Worm (Caenorhabditis elegans) whole organism, young adult: ENCODE data around the gene asps-1.

Experiments used
- B0019.2 ChIP-seq: fragments of 200-800 bp; sonication (Bioruptor generic); conservative IDR thresholded peaks from 2 replicates; pipeline ENCODE4 v1.3.6; 2022; ENCODE audit warnings: missing genetic modification reagents, missing genetic modification characterization, missing compliant biosample characterization
- F10E7.11 ChIP-seq: sonication (generic microtip); optimal IDR thresholded peaks from 2 replicates; lab custom pipeline; 2017; ENCODE audit warnings: mild to moderate bottlenecking, missing genetic modification characterization, moderate library complexity, missing compliant biosample characterization
- F22D6.2 ChIP-seq: sonication (generic microtip); optimal IDR thresholded peaks from 2 replicates; lab custom pipeline; 2016; ENCODE audit warnings: mild to moderate bottlenecking, missing genetic modification characterization, missing compliant biosample characterization
- F55B11.4 ChIP-seq: sonication (generic microtip); optimal IDR thresholded peaks from 2 replicates; lab custom pipeline; 2016; ENCODE audit warnings: missing compliant biosample characterization, missing genetic modification characterization, borderline replicate concordance; ENCODE audit not compliant: insufficient read depth
- Y53F4B.3 ChIP-seq: fragments of 200-800 bp; sonication (Bioruptor generic); IDR thresholded peaks from 2 replicates; pipeline ENCODE4 v1.3.6; 2022; ENCODE audit warnings: missing genetic modification reagents, missing genetic modification characterization, missing compliant biosample characterization
- Y56A3A.18 ChIP-seq: fragments of 200-800 bp; sonication (Bioruptor generic); IDR thresholded peaks from 2 replicates; pipeline ENCODE4 v1.3.6; 2022; ENCODE audit warnings: missing genetic modification reagents, missing genetic modification characterization, missing compliant biosample characterization
- Y67H2A.10 ChIP-seq: fragments of 200-800 bp; sonication (Bioruptor generic); conservative IDR thresholded peaks from 2 replicates; pipeline ENCODE4 v1.3.6; 2022; ENCODE audit warnings: missing genetic modification reagents, missing genetic modification characterization, missing compliant biosample characterization
- akir-1 ChIP-seq: fragments of 200-800 bp; sonication (Bioruptor generic); optimal IDR thresholded peaks from 2 replicates; lab custom pipeline; 2018; ENCODE audit warnings: mild to moderate bottlenecking, missing genetic modification characterization, moderate library complexity, missing compliant biosample characterization
- ama-1 ChIP-seq, 3 experiments: fragments of 150-350 bp in 1 of 3; sonication (generic microtip) in 2 of 3; optimal IDR thresholded peaks; 2 replicates each; lab custom pipeline; 2014 to 2018; ENCODE audit warnings: missing biosample characterization in 2 of 3, missing genetic modification characterization in 2 of 3, missing genetic modification reagents in 2 of 3
- atf-7 ChIP-seq: sonication (generic microtip); optimal IDR thresholded peaks from 2 replicates; lab custom pipeline; 2017; ENCODE audit warnings: mild to moderate bottlenecking, missing genetic modification characterization, missing compliant biosample characterization
- attf-3 ChIP-seq: fragments of 200-800 bp; sonication (Bioruptor generic); conservative IDR thresholded peaks from 2 replicates; pipeline ENCODE4 v1.3.6; 2022; ENCODE audit warnings: missing genetic modification reagents, missing genetic modification characterization, missing compliant biosample characterization
- bed-2 ChIP-seq: fragments of 200-800 bp; sonication (Bioruptor generic); IDR thresholded peaks from 2 replicates; pipeline ENCODE4 v1.3.6; 2022; ENCODE audit warnings: missing genetic modification reagents, missing genetic modification characterization, missing compliant biosample characterization
- ccch-3 ChIP-seq: fragments of 200-800 bp; sonication (Bioruptor generic); optimal IDR thresholded peaks from 2 replicates; lab custom pipeline; 2018; ENCODE audit warnings: mild to moderate bottlenecking, missing genetic modification characterization, missing compliant biosample characterization
- cebp-1 ChIP-seq, 2 experiments: fragments of 200-800 bp in 1 of 2; sonication (Bioruptor generic) in 1 of 2; sonication (generic microtip) in 1 of 2; IDR thresholded peaks in 1 of 2; optimal IDR thresholded peaks in 1 of 2; 2 replicates each; pipeline versions ENCODE4 v1.3.6 to Lab custom; 2017 to 2022; ENCODE audit warnings: missing compliant biosample characterization in 2 of 2, missing genetic modification characterization in 2 of 2, mild to moderate bottlenecking in 1 of 2, missing genetic modification reagents in 1 of 2, moderate library complexity in 1 of 2
- cebp-2 ChIP-seq: fragments of 200-800 bp; sonication (Bioruptor generic); IDR thresholded peaks from 2 replicates; pipeline ENCODE4 v1.3.6; 2022; ENCODE audit warnings: missing genetic modification characterization, missing compliant biosample characterization
- ceh-27 ChIP-seq: fragments of 200-800 bp; sonication (Bioruptor generic); optimal IDR thresholded peaks from 2 replicates; lab custom pipeline; 2018; ENCODE audit warnings: mild to moderate bottlenecking, missing genetic modification characterization, moderate library complexity, missing compliant biosample characterization
- chd-7 ChIP-seq: sonication (generic microtip); optimal IDR thresholded peaks from 2 replicates; lab custom pipeline; 2016; ENCODE audit warnings: mild to moderate bottlenecking, missing genetic modification characterization, moderate library complexity, missing compliant biosample characterization
- dox-1 ChIP-seq: fragments of 200-800 bp; sonication (Bioruptor generic); IDR thresholded peaks from 2 replicates; pipeline ENCODE4 v1.3.6; 2022; ENCODE audit warnings: missing genetic modification reagents, missing genetic modification characterization, missing compliant biosample characterization
- dpff-1 ChIP-seq: sonication (generic microtip); optimal IDR thresholded peaks from 2 replicates; lab custom pipeline; 2017; ENCODE audit warnings: mild to moderate bottlenecking, missing genetic modification characterization, missing compliant biosample characterization
- dpl-1 ChIP-seq: fragments of 150-350 bp; optimal IDR thresholded peaks from 2 replicates; lab custom pipeline; 2014; ENCODE audit warnings: missing biosample characterization, missing genetic modification reagents, missing genetic modification characterization
- ets-4 ChIP-seq: fragments of 200-800 bp; sonication (Bioruptor generic); optimal IDR thresholded peaks from 2 replicates; lab custom pipeline; 2018; ENCODE audit warnings: mild to moderate bottlenecking, missing genetic modification characterization, missing compliant biosample characterization
- hlh-12 ChIP-seq: sonication (generic microtip); optimal IDR thresholded peaks from 2 replicates; lab custom pipeline; 2016; ENCODE audit warnings: missing genetic modification characterization, missing compliant biosample characterization
- hmg-1.2 ChIP-seq: fragments of 200-800 bp; sonication (Bioruptor generic); IDR thresholded peaks from 2 replicates; pipeline ENCODE4 v1.3.6; 2022; ENCODE audit warnings: missing genetic modification reagents, missing genetic modification characterization, missing compliant biosample characterization
- hrde-1 ChIP-seq: sonication (generic microtip); optimal IDR thresholded peaks from 2 replicates; lab custom pipeline; 2016; ENCODE audit warnings: missing genetic modification characterization, mild to moderate bottlenecking, missing compliant biosample characterization, moderate library complexity, missing genotype, missing genetic modification reagents, borderline replicate concordance
- hsf-1 ChIP-seq: fragments of 200-800 bp; sonication (Bioruptor generic); IDR thresholded peaks from 2 replicates; pipeline ENCODE4 v1.3.6; 2022; ENCODE audit warnings: missing genetic modification reagents, missing genetic modification characterization, missing compliant biosample characterization
- let-607 ChIP-seq, 2 experiments: fragments of 200-800 bp in 1 of 2; sonication (Bioruptor generic) in 1 of 2; sonication (generic microtip) in 1 of 2; optimal IDR thresholded peaks; 2 replicates each; lab custom pipeline; 2016 to 2018; ENCODE audit warnings: mild to moderate bottlenecking in 2 of 2, missing compliant biosample characterization in 2 of 2, missing genetic modification characterization in 2 of 2, moderate library complexity in 2 of 2, missing genotype in 1 of 2
- lin-35 ChIP-seq, 3 experiments: fragments of 150-350 bp in 2 of 3; sonication (generic microtip) in 1 of 3; optimal IDR thresholded peaks; 2 replicates each; lab custom pipeline; 2014 to 2018; ENCODE audit warnings: missing biosample characterization in 3 of 3, missing genetic modification characterization in 3 of 3, missing genetic modification reagents in 3 of 3
- lin-54 ChIP-seq: fragments of 200-800 bp; sonication (Bioruptor generic); optimal IDR thresholded peaks from 2 replicates; lab custom pipeline; 2018; ENCODE audit warnings: mild to moderate bottlenecking, missing genetic modification characterization, missing compliant biosample characterization
- lir-1 ChIP-seq: fragments of 200-800 bp; sonication (Bioruptor generic); conservative IDR thresholded peaks from 2 replicates; pipeline ENCODE4 v1.3.6; 2022; ENCODE audit warnings: missing genetic modification reagents, missing genetic modification characterization, missing compliant biosample characterization
- madf-10 ChIP-seq: sonication (generic microtip); optimal IDR thresholded peaks from 2 replicates; lab custom pipeline; 2016; ENCODE audit warnings: mild to moderate bottlenecking, missing genetic modification characterization, missing compliant biosample characterization
- madf-6 ChIP-seq: fragments of 200-800 bp; sonication (Bioruptor generic); IDR thresholded peaks from 2 replicates; pipeline ENCODE4 v1.3.6; 2022; ENCODE audit warnings: missing genetic modification reagents, missing genetic modification characterization, missing compliant biosample characterization
- mcd-1 ChIP-seq: fragments of 200-800 bp; sonication (Bioruptor generic); IDR thresholded peaks from 2 replicates; pipeline ENCODE4 v1.3.6; 2022; ENCODE audit warnings: missing genetic modification reagents, missing genetic modification characterization, missing compliant biosample characterization
- mes-4 ChIP-seq: sonication (generic microtip); optimal IDR thresholded peaks from 2 replicates; lab custom pipeline; 2016; ENCODE audit warnings: missing genotype, missing genetic modification characterization, missing compliant biosample characterization
- nfyb-1 ChIP-seq: fragments of 200-800 bp; sonication (Bioruptor generic); IDR thresholded peaks from 2 replicates; pipeline ENCODE4 v1.3.6; 2022; ENCODE audit warnings: missing genetic modification reagents, missing genetic modification characterization, missing compliant biosample characterization
- nhr-179 ChIP-seq: sonication (generic microtip); optimal IDR thresholded peaks from 2 replicates; lab custom pipeline; 2016; ENCODE audit warnings: mild to moderate bottlenecking, missing genetic modification characterization, missing compliant biosample characterization
- nhr-90 ChIP-seq: sonication (generic microtip); optimal IDR thresholded peaks from 2 replicates; lab custom pipeline; 2016; ENCODE audit warnings: missing genotype, mild to moderate bottlenecking, missing genetic modification characterization, missing compliant biosample characterization
- pbrm-1 ChIP-seq: fragments of 200-800 bp; sonication (Bioruptor generic); IDR thresholded peaks from 2 replicates; pipeline ENCODE4 v1.3.6; 2022; ENCODE audit warnings: missing genetic modification reagents, missing genetic modification characterization, missing compliant biosample characterization
- sdz-38 ChIP-seq: sonication (generic microtip); optimal IDR thresholded peaks from 2 replicates; lab custom pipeline; 2016; ENCODE audit warnings: missing genotype, missing genetic modification characterization, missing compliant biosample characterization
- sea-2 ChIP-seq: fragments of 200-800 bp; sonication (Bioruptor generic); IDR thresholded peaks from 2 replicates; pipeline ENCODE4 v1.3.6; 2022; ENCODE audit warnings: missing genetic modification characterization, missing compliant biosample characterization
- snpc-1.3 ChIP-seq: sonication (generic microtip); optimal IDR thresholded peaks from 2 replicates; lab custom pipeline; 2017; ENCODE audit warnings: missing genetic modification characterization, mild to moderate bottlenecking, missing compliant biosample characterization, antibody characterized with exemption, moderate library complexity, missing genotype, missing genetic modification reagents; ENCODE audit not compliant: insufficient read depth
- snpc-3.4 ChIP-seq: sonication (generic microtip); optimal IDR thresholded peaks from 2 replicates; lab custom pipeline; 2017; ENCODE audit warnings: missing genetic modification characterization, mild to moderate bottlenecking, missing compliant biosample characterization, antibody characterized with exemption, moderate library complexity, missing genotype, missing genetic modification reagents
- tbp1 ChIP-seq: fragments of 200-800 bp; sonication (Bioruptor generic); optimal IDR thresholded peaks from 2 replicates; lab custom pipeline; 2018; ENCODE audit warnings: mild to moderate bottlenecking, missing genetic modification characterization, missing compliant biosample characterization
- unc-130 ChIP-seq: sonication (generic microtip); optimal IDR thresholded peaks from 2 replicates; lab custom pipeline; 2016; ENCODE audit warnings: missing genetic modification reagents, missing genetic modification characterization, missing compliant biosample characterization
- xnd-1 ChIP-seq: sonication (generic microtip); optimal IDR thresholded peaks from 2 replicates; lab custom pipeline; 2016; ENCODE audit warnings: missing genotype, missing genetic modification reagents, missing genetic modification characterization, missing compliant biosample characterization
- zfh-2 ChIP-seq: fragments of 200-800 bp; sonication (Bioruptor generic); conservative IDR thresholded peaks from 2 replicates; pipeline ENCODE4 v1.3.6; 2022; ENCODE audit warnings: missing genetic modification reagents, missing genetic modification characterization, missing compliant biosample characterization
- ztf-22 ChIP-seq: fragments of 200-800 bp; sonication (Bioruptor generic); optimal IDR thresholded peaks from 2 replicates; lab custom pipeline; 2018; ENCODE audit warnings: mild to moderate bottlenecking, missing genetic modification characterization, moderate library complexity, missing compliant biosample characterization
- ztf-26 ChIP-seq: sonication (generic microtip); optimal IDR thresholded peaks from 2 replicates; lab custom pipeline; 2017; ENCODE audit warnings: missing genetic modification characterization, missing compliant biosample characterization
- ztf-28 ChIP-seq: fragments of 200-800 bp; sonication (Bioruptor generic); IDR thresholded peaks from 2 replicates; pipeline ENCODE4 v1.3.6; 2022; ENCODE audit warnings: missing genetic modification reagents, missing genetic modification characterization, missing compliant biosample characterization

Gene asps-1

DNA sequence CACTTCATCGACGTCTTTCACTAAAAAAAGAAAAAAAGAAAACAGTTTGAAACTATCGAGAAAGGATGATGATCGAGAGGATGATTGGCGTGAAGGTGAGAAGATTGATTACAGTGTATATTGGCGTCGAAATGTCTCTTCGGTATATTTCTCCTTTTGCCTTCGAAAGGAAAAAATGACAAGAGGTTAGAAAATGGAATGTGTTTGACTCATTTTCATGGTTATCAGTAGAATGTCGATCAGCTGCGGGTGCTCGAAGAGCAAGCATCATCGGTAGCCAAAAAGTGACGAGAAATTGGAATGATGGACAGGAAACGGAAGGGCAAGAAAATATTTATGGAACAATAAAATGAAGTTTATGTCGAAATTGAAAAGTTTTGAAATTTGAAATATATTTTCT is 16.6 kb upstream of the asps-1 start:
- TF ChIP-seq ccch-3 (GFP tag; lab: Kevin White, UChicago) (no peak), cebp-2 (GFP tag; lab: Robert Waterston, UW) (no peak), attf-3 (GFP tag; lab: Robert Waterston, UW) (no peak), akir-1 (GFP tag; lab: Kevin White, UChicago) (no peak), zfh-2 (GFP tag; lab: Robert Waterston, UW) (no peak), ztf-22 (peak; percentile 63), atf-7 (peak; percentile 78), madf-10 (no peak), sdz-38 (tag; lab: Kevin White, UChicago) (no peak), ama-1 (optimal IDR thresholded peaks at IDR 0.05; lab: Kevin White, UChicago) (no peak), ama-1 (GFP tag; optimal IDR thresholded peaks at IDR 0.05; lab: Kevin White, UChicago) (no peak), lir-1 (no peak), nfyb-1 (no peak), nhr-90 (tag; lab: Kevin White, UChicago) (peak; percentile 17), F22D6.2 (no peak), snpc-3.4 (tag; lab: Kevin White, UChicago) (no peak), dpl-1 (GFP tag; lab: Kevin White, UChicago) (no peak), F55B11.4 (tag; lab: Kevin White, UChicago) (no peak), let-607 (tag; optimal IDR thresholded peaks at IDR 0.05; lab: Kevin White, UChicago) (peak; percentile 33 to 43), tbp1 (GFP tag; lab: Kevin White, UChicago) (peak; percentile 6), dox-1 (GFP tag; lab: Robert Waterston, UW) (peak; percentile 17; the same call in 1 of the 2 replicates), mcd-1 (no peak), ztf-28 (GFP tag; lab: Robert Waterston, UW) (no peak), chd-7 (tag; lab: Kevin White, UChicago) (no peak), B0019.2 (GFP tag; lab: Robert Waterston, UW) (no peak), F10E7.11 (tag; lab: Kevin White, UChicago) (no peak), nhr-179 (tag; lab: Kevin White, UChicago) (no peak), Y56A3A.18 (GFP tag; lab: Robert Waterston, UW) (no peak), unc-130 (GFP tag; lab: Kevin White, UChicago) (no peak), xnd-1 (tag; lab: Kevin White, UChicago) (no peak), Y53F4B.3 (GFP tag; lab: Robert Waterston, UW) (no peak), bed-2 (GFP tag; lab: Robert Waterston, UW) (no peak), ztf-26 (tag; lab: Kevin White, UChicago) (no peak), cebp-1 (GFP tag; IDR thresholded peaks at IDR 0.05; lab: Robert Waterston, UW) (no peak), cebp-1 (tag; optimal IDR thresholded peaks at IDR 0.05; lab: Kevin White, UChicago) (peak; percentile 57), ceh-27 (no peak), madf-6 (no peak), hsf-1 (GFP tag; lab: Robert Waterston, UW) (no peak), ets-4 (peak; percentile 60), pbrm-1 (GFP tag; lab: Robert Waterston, UW) (no peak), hrde-1 (tag; lab: Kevin White, UChicago) (no peak), hmg-1.2 (GFP tag; lab: Robert Waterston, UW) (no peak), lin-54 (GFP tag; lab: Kevin White, UChicago) (no peak), dpff-1 (no peak), mes-4 (tag; lab: Kevin White, UChicago) (no peak), hlh-12 (no peak), lin-35 (GFP tag; optimal IDR thresholded peaks at IDR 0.05; lab: Kevin White, UChicago) (no peak), Y67H2A.10 (GFP tag; lab: Robert Waterston, UW) (no peak), sea-2 (GFP tag; lab: Robert Waterston, UW) (no peak), snpc-1.3 (tag; lab: Kevin White, UChicago) (no peak)
